Fruit fly (Drosophila melanogaster) whole organism, adult: ENCODE results near the gene bor.
A peak's percentile ranks its signal among the peaks of the same experiment; 100 is the strongest.

Experiments
- CG12768 ChIP-seq: fragments of 200-800 bp; sonication (Bioruptor generic); optimal IDR thresholded peaks from 2 replicates; lab custom pipeline; 2017; ENCODE audit warnings: missing biosample characterization, missing genetic modification characterization, mild to moderate bottlenecking, moderate library complexity, missing genetic modification reagents
- CG14711 ChIP-seq: fragments of 200-800 bp; sonication (Bioruptor generic); optimal IDR thresholded peaks from 2 replicates; lab custom pipeline; 2018; ENCODE audit warnings: missing biosample characterization, mild to moderate bottlenecking, missing genetic modification characterization, moderate library complexity
- CG5204 ChIP-seq: fragments of 200-800 bp; sonication (Bioruptor generic); optimal IDR thresholded peaks from 2 replicates; lab custom pipeline; 2016; ENCODE audit warnings: missing biosample characterization, missing genetic modification characterization
- CG7101 ChIP-seq: fragments of 200-800 bp; sonication (Bioruptor generic); optimal IDR thresholded peaks from 2 replicates; lab custom pipeline; 2018; ENCODE audit warnings: missing biosample characterization, mild to moderate bottlenecking, missing genetic modification characterization, moderate library complexity
- cnc ChIP-seq, 2 experiments: fragments of >200 bp; optimal IDR thresholded peaks; 2 replicates each; lab custom pipeline; 2017
- tj ChIP-seq: fragments of 200-800 bp; sonication (Bioruptor generic); optimal IDR thresholded peaks from 3 replicates; lab custom pipeline; 2017; ENCODE audit warnings: missing biosample characterization, mild to moderate bottlenecking, missing genetic modification characterization, moderate library complexity
- toe ChIP-seq: fragments of 200-800 bp; sonication (Bioruptor generic); optimal IDR thresholded peaks from 2 replicates; lab custom pipeline; 2016; ENCODE audit warnings: missing biosample characterization, missing genetic modification characterization

DNA sequence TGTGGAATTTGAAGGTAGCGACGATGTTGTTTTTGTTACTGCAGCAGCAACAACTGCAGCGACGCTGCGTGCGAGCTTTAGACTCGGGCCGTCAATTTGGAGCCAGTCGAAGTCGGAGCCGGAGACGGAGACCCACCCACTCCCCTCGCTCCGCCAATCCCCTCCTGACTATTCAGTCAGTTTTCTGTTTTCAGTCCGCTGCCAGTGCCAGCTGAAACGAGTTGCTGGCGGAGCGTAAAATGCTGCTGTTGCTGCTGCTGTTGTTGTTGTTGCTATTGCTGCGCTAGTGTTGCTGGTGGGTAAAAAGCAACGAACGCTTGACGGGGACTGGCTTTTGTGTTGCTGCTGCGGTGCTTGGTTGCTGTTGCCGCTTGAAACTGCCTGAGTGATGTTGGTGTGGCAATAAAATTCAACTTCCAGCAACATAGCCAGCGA lies 9.9 kb downstream of the bor start:
- no peak for TF ChIP-seq toe
- no peak for TF ChIP-seq CG5204
- no peak for TF ChIP-seq CG7101
- TF ChIP-seq CG12768 (GFP tag; lab: Kevin White, UChicago) = no peak
- no peak for TF ChIP-seq cnc (optimal IDR thresholded peaks at IDR 0.05; lab: Kevin White, UChicago)
- no peak for TF ChIP-seq CG14711 (tag; lab: Kevin White, UChicago)
- peak; percentile 95 for TF ChIP-seq tj (GFP tag; lab: Kevin White, UChicago)
